Worm (Caenorhabditis elegans): ENCODE measurements around the gene F20D6.5.

- no peak for TF ChIP-seq ama-1 (optimal IDR thresholded peaks at IDR 0.05)
- no peak for TF ChIP-seq snpc-4 (tag; optimal IDR thresholded peaks at IDR 0.05)
- TF ChIP-seq C16A3.4 (tag; optimal IDR thresholded peaks at IDR 0.05) = no peak
- no peak for TF ChIP-seq jun-1 (tag; optimal IDR thresholded peaks at IDR 0.05)
- no peak for TF ChIP-seq pax-3 (tag; optimal IDR thresholded peaks at IDR 0.05)
- no peak for TF ChIP-seq nhr-11 (tag; optimal IDR thresholded peaks at IDR 0.05)
- no peak for TF ChIP-seq sptf-1 (tag; optimal IDR thresholded peaks at IDR 0.05)
- no peak for TF ChIP-seq aly-2 (tag; optimal IDR thresholded peaks at IDR 0.05)
- TF ChIP-seq F16B12.6 (tag; optimal IDR thresholded peaks at IDR 0.05) = no peak
- TF ChIP-seq lin-14 (GFP tag; optimal IDR thresholded peaks at IDR 0.05) = no peak
- TF ChIP-seq nhr-47 (tag; optimal IDR thresholded peaks at IDR 0.05) = no peak
- TF ChIP-seq lsy-2 (tag; optimal IDR thresholded peaks at IDR 0.05) = no peak
These were observed 30.1 kb upstream of the F20D6.5 start for ce11 chrV:8131628-8132027.

Data from whole organism, L1 larva.